Worm (Caenorhabditis elegans) whole organism, young adult: Measurements from ENCODE around the gene C03C10.7.

ENCODE experiments used
- B0336.3 ChIP-seq: fragments of 200-800 bp; sonication (Bioruptor generic); IDR thresholded peaks from 2 replicates; pipeline ENCODE4 v1.3.6; 2022; ENCODE audit warnings: missing genetic modification characterization, missing compliant biosample characterization
- cebp-1 ChIP-seq, 2 experiments: fragments of 200-800 bp in 1 of 2; sonication (Bioruptor generic) in 1 of 2; sonication (generic microtip) in 1 of 2; IDR thresholded peaks in 1 of 2; optimal IDR thresholded peaks in 1 of 2; 2 replicates each; pipeline versions ENCODE4 v1.3.6 to Lab custom; 2017 to 2022; ENCODE audit warnings: missing compliant biosample characterization in 2 of 2, missing genetic modification characterization in 2 of 2, mild to moderate bottlenecking in 1 of 2, missing genetic modification reagents in 1 of 2, moderate library complexity in 1 of 2
- mxl-1 ChIP-seq: sonication (generic microtip); optimal IDR thresholded peaks from 2 replicates; lab custom pipeline; 2016; ENCODE audit warnings: missing genetic modification characterization, missing compliant biosample characterization
- snpc-1.1 ChIP-seq: sonication (generic microtip); optimal IDR thresholded peaks from 2 replicates; lab custom pipeline; 2017; ENCODE audit warnings: missing genetic modification characterization, mild to moderate bottlenecking, missing compliant biosample characterization, antibody characterized with exemption, moderate library complexity, missing genotype, missing genetic modification reagents; ENCODE audit not compliant: insufficient read depth
- snpc-1.3 ChIP-seq: sonication (generic microtip); optimal IDR thresholded peaks from 2 replicates; lab custom pipeline; 2017; ENCODE audit warnings: missing genetic modification characterization, mild to moderate bottlenecking, missing compliant biosample characterization, antibody characterized with exemption, moderate library complexity, missing genotype, missing genetic modification reagents; ENCODE audit not compliant: insufficient read depth
- tbp1 ChIP-seq: fragments of 200-800 bp; sonication (Bioruptor generic); optimal IDR thresholded peaks from 2 replicates; lab custom pipeline; 2018; ENCODE audit warnings: mild to moderate bottlenecking, missing genetic modification characterization, missing compliant biosample characterization
- unc-62 ChIP-seq: fragments of 150-350 bp; optimal IDR thresholded peaks from 2 replicates; lab custom pipeline; 2014; ENCODE audit warnings: missing biosample characterization, missing genetic modification reagents, missing genetic modification characterization
- ztf-6 ChIP-seq: fragments of 200-800 bp; sonication (Bioruptor generic); IDR thresholded peaks from 2 replicates; pipeline ENCODE4 v1.3.6; 2022; ENCODE audit warnings: missing genetic modification reagents, missing genetic modification characterization, missing compliant biosample characterization

DNA sequence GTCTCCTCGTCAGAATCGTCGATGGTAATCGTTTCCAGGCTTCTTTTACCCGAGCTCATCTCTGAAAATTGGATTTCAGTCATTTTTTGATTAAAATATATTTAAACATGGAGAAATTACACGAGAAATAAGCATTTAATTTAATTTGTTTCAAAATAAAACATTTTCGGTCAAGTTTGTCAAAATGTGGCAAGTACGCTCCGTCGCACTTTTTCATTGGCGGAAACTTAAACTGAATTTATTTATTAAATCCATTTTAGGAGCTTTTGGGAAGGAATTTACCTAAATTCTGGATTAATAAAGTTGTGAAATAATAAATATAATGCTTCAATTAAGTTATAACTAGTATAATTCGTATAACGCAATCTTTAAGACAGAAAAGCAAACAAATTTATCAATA lies 38.0 kb upstream of the C03C10.7 start, which contains the start of gene rcq-5:
- TF ChIP-seq ztf-6 (no peak), snpc-1.1 (no peak), B0336.3 (GFP tag; lab: Robert Waterston, UW) (no peak), mxl-1 (tag; lab: Kevin White, UChicago) (no peak), cebp-1 (GFP tag; IDR thresholded peaks at IDR 0.05; lab: Robert Waterston, UW) (no peak), cebp-1 (tag; optimal IDR thresholded peaks at IDR 0.05; lab: Kevin White, UChicago) (no peak), snpc-1.3 (tag; lab: Kevin White, UChicago) (no peak), tbp1 (no peak), unc-62 (GFP tag; lab: Kevin White, UChicago) (no peak)
